Worm (Caenorhabditis elegans): ENCODE measurements around the gene epi-1.

DNA sequence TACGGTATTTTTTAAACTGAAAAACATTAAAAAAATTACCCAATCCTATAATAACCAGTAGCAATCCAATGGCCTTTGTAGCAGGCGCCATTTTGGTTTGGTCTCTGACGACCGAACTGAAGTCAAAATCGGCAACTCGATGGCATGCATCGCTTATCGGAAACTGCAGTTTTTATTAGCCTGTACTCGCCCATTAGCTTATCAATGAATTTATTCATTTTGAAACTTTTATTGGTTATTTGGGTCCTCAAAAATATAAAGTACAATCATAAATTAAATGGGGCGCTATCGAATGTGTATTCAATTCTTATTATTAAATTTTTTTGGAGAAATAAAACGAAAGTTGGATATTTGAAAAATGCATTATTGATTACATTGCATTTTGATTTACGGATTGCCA, 37.9 kb upstream of the epi-1 start, which contains the start of gene R09H10.5:
- TF ChIP-seq nhr-76 (tag; optimal IDR thresholded peaks at IDR 0.05) (no peak), snpc-4 (tag; optimal IDR thresholded peaks at IDR 0.05) (no peak), unc-39 (tag; optimal IDR thresholded peaks at IDR 0.05) (no peak), tbx-8 (GFP tag; optimal IDR thresholded peaks at IDR 0.05) (no peak), blmp-1 (tag; optimal IDR thresholded peaks at IDR 0.05) (no peak), ceh-39 (tag; optimal IDR thresholded peaks at IDR 0.05) (no peak), nhr-237 (tag; optimal IDR thresholded peaks at IDR 0.05) (no peak), unc-62 (GFP tag; optimal IDR thresholded peaks at IDR 0.05) (no peak), lsy-2 (tag; optimal IDR thresholded peaks at IDR 0.05) (no peak), nhr-12 (tag; optimal IDR thresholded peaks at IDR 0.05) (no peak), ces-1 (GFP tag; optimal IDR thresholded peaks at IDR 0.05) (no peak)

All from whole organism, mixed stage, embryonic.